Fruit fly (Drosophila melanogaster) whole organism, embryonic: ENCODE data around the gene Gprk2.

Experiments
- CG11093 ChIP-seq: fragments of 200-800 bp; sonication (Bioruptor generic); IDR thresholded peaks from 3 replicates; pipeline ENCODE4 v1.3.6; 2022; ENCODE audit warnings: missing biosample characterization, missing genetic modification characterization
- CG16813 ChIP-seq: fragments of 200-800 bp; sonication (Bioruptor generic); IDR thresholded peaks from 3 replicates; pipeline ENCODE4 v1.3.6; 2022; ENCODE audit warnings: missing biosample characterization, missing genetic modification characterization; ENCODE audit not compliant: partially characterized antibody
- CG9876 ChIP-seq: fragments of 200-800 bp; sonication (Bioruptor generic); optimal IDR thresholded peaks from 2 replicates; lab custom pipeline; 2016; ENCODE audit warnings: missing biosample characterization, missing genetic modification characterization
- ac ChIP-seq: fragments of 200-800 bp; sonication (Bioruptor generic); optimal IDR thresholded peaks from 3 replicates; lab custom pipeline; 2017; ENCODE audit warnings: missing biosample characterization, mild to moderate bottlenecking, missing genetic modification characterization
- al ChIP-seq: fragments of 200-800 bp; sonication (Bioruptor generic); IDR thresholded peaks from 2 replicates; pipeline ENCODE4 v1.3.6; 2022; ENCODE audit warnings: missing biosample characterization, missing genetic modification characterization
- chn ChIP-seq: fragments of 200-800 bp; sonication (Bioruptor generic); optimal IDR thresholded peaks from 2 replicates; lab custom pipeline; 2016; ENCODE audit warnings: missing biosample characterization, missing genetic modification characterization
- pb ChIP-seq: fragments of 200-800 bp; sonication (Bioruptor generic); optimal IDR thresholded peaks from 3 replicates; lab custom pipeline; 2016; ENCODE audit warnings: missing biosample characterization, missing genetic modification characterization
- schlank ChIP-seq: fragments of 200-800 bp; sonication (Bioruptor generic); optimal IDR thresholded peaks from 2 replicates; lab custom pipeline; 2018; ENCODE audit warnings: missing biosample characterization, mild to moderate bottlenecking, missing genetic modification characterization

DNA sequence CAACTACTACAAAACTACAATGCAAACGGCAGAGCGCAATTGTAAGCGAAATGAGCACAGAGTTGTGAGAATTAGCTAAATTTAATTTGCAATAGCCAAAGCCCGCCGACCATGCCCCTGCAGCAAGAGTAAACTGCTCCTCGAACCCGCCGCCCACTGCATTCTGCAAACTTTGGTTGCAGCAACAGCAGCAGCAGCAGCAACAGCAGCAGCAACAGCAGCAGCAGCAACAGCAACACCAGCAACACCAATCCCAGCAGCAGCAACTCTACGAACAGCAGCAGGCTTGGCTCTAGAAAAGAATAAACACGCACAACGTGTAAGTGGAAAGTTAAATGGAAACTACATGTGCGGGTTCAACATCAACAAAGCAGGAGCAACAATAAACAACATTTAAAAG is 34.8 kb upstream of the Gprk2 start:
- no peak for TF ChIP-seq schlank (tag; lab: Kevin White, UChicago)
- no peak for TF ChIP-seq ac (GFP tag; lab: Kevin White, UChicago)
- no peak for TF ChIP-seq pb (GFP tag; lab: Kevin White, UChicago)
- TF ChIP-seq CG16813 (GFP tag; lab: Robert Waterston, UW) = no peak
- TF ChIP-seq al (GFP tag; lab: Robert Waterston, UW) = no peak
- no peak for TF ChIP-seq CG11093 (GFP tag; lab: Robert Waterston, UW)
- TF ChIP-seq chn (GFP tag; lab: Kevin White, UChicago) = no peak
- TF ChIP-seq CG9876 (GFP tag; lab: Kevin White, UChicago) = no peak
